Fruit fly (Drosophila melanogaster): Measurements from ENCODE around the gene CG4592.
A peak's percentile ranks its signal among the peaks of the same experiment; 100 is the strongest.

The CG4592 gene

DNA sequence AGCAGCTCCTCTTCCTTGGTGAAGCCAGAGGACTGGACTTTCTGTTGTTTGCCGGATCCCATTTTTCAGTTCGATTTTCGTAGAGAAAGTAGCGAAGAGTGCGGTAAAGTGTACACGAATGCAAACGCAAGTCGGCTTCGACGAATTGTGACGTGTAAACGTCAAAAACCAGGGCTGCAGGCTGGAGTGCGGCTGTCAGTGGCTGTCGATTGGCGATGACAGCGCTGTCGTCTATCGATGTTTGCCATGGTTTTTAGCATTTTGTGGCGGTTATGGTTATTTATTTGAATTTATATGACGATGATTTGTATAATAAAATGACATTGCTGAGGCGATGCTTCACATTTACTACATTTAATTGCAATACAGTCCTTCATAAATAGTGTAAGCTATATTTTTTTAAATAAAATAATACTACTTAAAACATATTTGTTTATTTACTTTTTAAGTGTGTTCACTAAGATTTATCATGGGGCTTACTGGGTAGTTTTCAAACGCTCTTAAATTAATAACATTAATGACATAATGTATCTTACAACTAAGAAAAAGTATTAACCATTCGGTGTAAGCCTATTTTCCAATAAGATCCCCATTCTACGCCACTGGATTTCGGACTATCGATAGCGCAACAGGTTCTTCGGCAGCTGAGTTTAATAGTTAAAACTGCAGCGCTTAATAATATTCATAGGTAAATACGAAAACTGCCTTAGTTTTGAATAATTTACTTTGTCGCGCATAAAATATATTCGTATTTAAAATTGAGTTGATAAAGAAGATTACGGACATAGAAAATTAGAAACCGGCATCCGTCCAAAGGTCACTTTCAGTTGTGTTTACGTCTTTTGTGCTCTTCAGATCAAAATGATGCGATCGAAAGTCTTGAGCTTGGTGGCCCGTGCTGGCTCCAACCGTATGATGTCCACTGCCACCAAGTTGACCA is 3.1 kb upstream of the CG4592 start, which contains the start of the genes CG5885 and CG4598 (continued):
- TF ChIP-seq nerfin-1 (tag; optimal IDR thresholded peaks at IDR 0.05) (peak; percentile 27), amos (GFP tag; IDR thresholded peaks at IDR 0.05; ENCODE audit: partially characterized antibody) (peak; percentile 85), Blimp-1 (GFP tag; optimal IDR thresholded peaks at IDR 0.05) (peak; percentile 46), CG13894 (tag; optimal IDR thresholded peaks at IDR 0.05) (peak; percentile 53), tap (tag; optimal IDR thresholded peaks at IDR 0.05) (peak; percentile 45), chm (GFP tag; IDR thresholded peaks at IDR 0.05) (peak; percentile 61), Drgx (GFP tag; IDR thresholded peaks at IDR 0.05) (peak; percentile 78), Nf-YB (GFP tag; optimal IDR thresholded peaks at IDR 0.05) (peak; percentile 42), Six4 (GFP tag; optimal IDR thresholded peaks at IDR 0.05) (no peak), CG9797 (GFP tag; optimal IDR thresholded peaks at IDR 0.05) (peak; percentile 47), ap (GFP tag; IDR thresholded peaks at IDR 0.05) (peak; percentile 66), ssp (GFP tag; IDR thresholded peaks at IDR 0.05) (peak; percentile 39; the same call in 1 of the 2 replicates), kay (GFP tag; optimal IDR thresholded peaks at IDR 0.05) (peak; percentile 80), CG30403 (GFP tag; optimal IDR thresholded peaks at IDR 0.05) (peak; percentile 77), Xrp1 (GFP tag; IDR thresholded peaks at IDR 0.05) (peak; percentile 58), CG1024 (GFP tag; IDR thresholded peaks at IDR 0.05) (peak; percentile 42), org-1 (GFP tag; optimal IDR thresholded peaks at IDR 0.05) (no peak), CG6689 (GFP tag; IDR thresholded peaks at IDR 0.05) (peak; percentile 43; the same call in 1 of the 2 replicates), wek (GFP tag; optimal IDR thresholded peaks at IDR 0.05) (no peak), CG4707 (GFP tag; optimal IDR thresholded peaks at IDR 0.05) (no peak), ERR (GFP tag; optimal IDR thresholded peaks at IDR 0.05) (no peak), MESR4 (GFP tag; optimal IDR thresholded peaks at IDR 0.05) (peak; percentile 97), Bdp1 (GFP tag; optimal IDR thresholded peaks at IDR 0.05) (peak; percentile 22), stc (GFP tag; IDR thresholded peaks at IDR 0.05) (peak; percentile 51), CG14710 (tag; optimal IDR thresholded peaks at IDR 0.05) (peak; percentile 64), fd3F (GFP tag; optimal IDR thresholded peaks at IDR 0.05) (peak; percentile 66), Fer1 (GFP tag; optimal IDR thresholded peaks at IDR 0.05) (peak; percentile 48), salm (tag; optimal IDR thresholded peaks at IDR 0.05) (no peak), ewg (GFP tag; optimal IDR thresholded peaks at IDR 0.05) (peak; percentile 6), Poxn (GFP tag; IDR thresholded peaks at IDR 0.05) (no peak), Camta (GFP tag; optimal IDR thresholded peaks at IDR 0.05) (no peak), CG2678 (tag; optimal IDR thresholded peaks at IDR 0.05) (peak; percentile 76), Dp (GFP tag; optimal IDR thresholded peaks at IDR 0.05) (peak; percentile 88), Ada2b (GFP tag; IDR thresholded peaks at IDR 0.05) (peak; percentile 85), CG15696 (tag; optimal IDR thresholded peaks at IDR 0.05) (peak; percentile 56), CG17328 (GFP tag; IDR thresholded peaks at IDR 0.05) (peak; percentile 70), exex (tag; optimal IDR thresholded peaks at IDR 0.05) (peak; percentile 44), CG6854 (GFP tag; optimal IDR thresholded peaks at IDR 0.05) (peak; percentile 35), Jarid2 (GFP tag; optimal IDR thresholded peaks at IDR 0.05) (no peak), HLH3B (GFP tag; IDR thresholded peaks at IDR 0.05) (no peak; the same call in 1 of the 2 replicates), Ptx1 (GFP tag; IDR thresholded peaks at IDR 0.05) (peak; percentile 62), CG4854 (GFP tag; optimal IDR thresholded peaks at IDR 0.05) (no peak), unc-4 (GFP tag; IDR thresholded peaks at IDR 0.05; ENCODE audit: partially characterized antibody) (peak; percentile 80), CG11247 (GFP tag; IDR thresholded peaks at IDR 0.05) (no peak; the same call in 1 of the 2 replicates), sisA (GFP tag; IDR thresholded peaks at IDR 0.05) (peak; percentile 73), Adf1 (GFP tag; IDR thresholded peaks at IDR 0.05) (peak; percentile 50), Stat92E (GFP tag; optimal IDR thresholded peaks at IDR 0.05) (peak in 1 of 3 experiments; percentile 52), cwo (GFP tag; optimal IDR thresholded peaks at IDR 0.05) (peak; percentile 15)
